Worm (Caenorhabditis elegans): ENCODE data around the gene col-154.
A peak's percentile ranks its signal among the peaks of the same experiment; 100 is the strongest.

The col-154 gene

DNA sequence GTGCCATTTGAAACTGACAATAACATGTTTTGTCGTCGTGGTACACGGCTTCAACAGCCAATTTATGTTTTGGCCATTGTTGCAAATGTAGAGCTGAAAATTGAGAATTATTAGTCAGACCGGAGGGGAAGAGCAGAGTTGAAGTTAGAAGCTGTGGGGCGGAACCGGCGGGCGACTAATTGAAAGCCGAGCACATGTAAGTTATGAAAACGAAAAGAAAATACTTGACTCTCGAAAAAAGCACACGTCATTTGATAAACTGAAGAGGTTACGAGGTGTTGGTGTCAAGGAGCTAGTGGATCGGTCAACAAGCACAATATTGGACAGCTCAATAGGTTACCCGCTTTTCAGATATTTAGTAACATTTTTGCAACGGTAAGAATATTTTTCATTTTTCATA lies 19.0 kb upstream of the col-154 start, which contains the start of gene dop-5:
Gene dop-5, minus strand, starts transcription at position 101 of the 400 bp plus-strand sequence.
- TF ChIP-seq pqm-1 (tag; optimal IDR thresholded peaks at IDR 0.05) (no peak), egl-27 (tag; optimal IDR thresholded peaks at IDR 0.05) (no peak)

DNA sequence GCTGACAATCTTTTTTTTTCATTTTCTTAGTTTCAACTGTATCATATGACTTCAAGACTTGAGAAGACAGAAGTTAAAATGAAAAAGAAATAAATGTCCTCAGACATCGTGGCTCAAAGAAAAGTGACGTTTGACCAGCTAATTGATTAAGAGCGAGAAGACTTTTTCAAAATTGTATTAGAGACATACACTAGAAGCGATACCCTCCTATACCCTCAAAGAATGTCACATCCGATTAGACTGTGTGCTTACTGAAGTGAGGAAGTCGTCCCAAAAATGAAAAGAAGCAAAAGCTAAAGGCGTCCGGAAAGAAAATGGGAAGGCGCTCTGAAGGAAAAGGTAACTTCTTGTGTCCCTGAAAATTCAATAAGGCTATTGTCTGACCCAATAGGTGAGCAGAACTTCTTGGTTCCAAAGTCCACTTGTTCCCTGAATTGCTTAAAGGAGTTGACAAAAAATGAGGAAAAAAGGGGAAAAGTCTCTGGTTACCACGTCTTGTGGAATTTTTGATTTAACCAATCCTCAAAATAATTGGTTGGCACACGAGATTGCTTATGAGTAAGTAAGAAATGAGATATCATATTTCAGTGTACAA lies 12.8 kb upstream of the col-154 start:
- TF ChIP-seq nhr-67 (tag; optimal IDR thresholded peaks at IDR 0.05) (no peak), daf-12 (tag; optimal IDR thresholded peaks at IDR 0.05) (no peak), nhr-237 (tag; optimal IDR thresholded peaks at IDR 0.05) (no peak), ceh-28 (tag; optimal IDR thresholded peaks at IDR 0.05) (no peak), ZK546.5 (tag; optimal IDR thresholded peaks at IDR 0.05) (no peak), fkh-10 (GFP tag; optimal IDR thresholded peaks at IDR 0.05) (no peak), nhr-23 (tag; optimal IDR thresholded peaks at IDR 0.05) (no peak), elt-3 (tag; optimal IDR thresholded peaks at IDR 0.05) (no peak), unc-62 (GFP tag; optimal IDR thresholded peaks at IDR 0.05) (no peak), egl-5 (tag; optimal IDR thresholded peaks at IDR 0.05) (no peak), ztf-11 (tag; optimal IDR thresholded peaks at IDR 0.05) (no peak), ama-1 (optimal IDR thresholded peaks at IDR 0.05) (no peak), fos-1 (tag; optimal IDR thresholded peaks at IDR 0.05) (no peak), nfya-1 (tag; optimal IDR thresholded peaks at IDR 0.05; ENCODE audit: insufficient read depth) (no peak), skn-1 (tag; optimal IDR thresholded peaks at IDR 0.05) (no peak), ceh-82 (tag; optimal IDR thresholded peaks at IDR 0.05) (no peak), lin-39 (tag; optimal IDR thresholded peaks at IDR 0.05) (no peak), sea-2 (GFP tag; optimal IDR thresholded peaks at IDR 0.05) (no peak)

DNA sequence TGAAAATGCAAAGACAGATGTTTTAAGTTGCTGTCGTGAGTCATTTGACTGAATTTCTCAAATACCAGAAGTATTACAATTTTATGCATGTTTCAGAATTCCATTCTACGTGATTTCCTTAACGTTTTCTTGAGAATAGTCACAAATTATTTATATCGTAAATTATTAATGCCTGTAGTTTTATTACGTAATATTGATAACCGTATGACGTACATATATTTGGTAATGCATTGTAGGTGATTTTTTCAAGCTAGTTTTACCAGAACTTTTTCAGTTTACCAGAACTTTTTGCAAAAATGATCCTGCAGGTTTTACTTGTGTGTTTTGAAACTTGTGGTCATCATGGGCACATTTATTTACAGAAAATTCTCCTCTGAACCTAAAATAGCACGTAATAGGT lies 11.2 kb upstream of the col-154 start:
- no peak for TF ChIP-seq ceh-28 (tag; optimal IDR thresholded peaks at IDR 0.05)
- no peak for TF ChIP-seq ceh-16 (tag; optimal IDR thresholded peaks at IDR 0.05)
- TF ChIP-seq nhr-28 (tag; optimal IDR thresholded peaks at IDR 0.05) = no peak
- TF ChIP-seq elt-3 (tag; optimal IDR thresholded peaks at IDR 0.05) = no peak
- no peak for TF ChIP-seq fkh-2 (tag; optimal IDR thresholded peaks at IDR 0.05)
- no peak for TF ChIP-seq mml-1 (tag; optimal IDR thresholded peaks at IDR 0.05)
- no peak for TF ChIP-seq daf-12 (tag; optimal IDR thresholded peaks at IDR 0.05)
- no peak for TF ChIP-seq pha-4 (tag; optimal IDR thresholded peaks at IDR 0.05)
- no peak for TF ChIP-seq nhr-43 (tag; optimal IDR thresholded peaks at IDR 0.05; ENCODE audit: poor library complexity, severe bottlenecking)
- no peak for TF ChIP-seq skn-1 (tag; optimal IDR thresholded peaks at IDR 0.05)
- TF ChIP-seq nhr-237 (tag; optimal IDR thresholded peaks at IDR 0.05) = no peak

DNA sequence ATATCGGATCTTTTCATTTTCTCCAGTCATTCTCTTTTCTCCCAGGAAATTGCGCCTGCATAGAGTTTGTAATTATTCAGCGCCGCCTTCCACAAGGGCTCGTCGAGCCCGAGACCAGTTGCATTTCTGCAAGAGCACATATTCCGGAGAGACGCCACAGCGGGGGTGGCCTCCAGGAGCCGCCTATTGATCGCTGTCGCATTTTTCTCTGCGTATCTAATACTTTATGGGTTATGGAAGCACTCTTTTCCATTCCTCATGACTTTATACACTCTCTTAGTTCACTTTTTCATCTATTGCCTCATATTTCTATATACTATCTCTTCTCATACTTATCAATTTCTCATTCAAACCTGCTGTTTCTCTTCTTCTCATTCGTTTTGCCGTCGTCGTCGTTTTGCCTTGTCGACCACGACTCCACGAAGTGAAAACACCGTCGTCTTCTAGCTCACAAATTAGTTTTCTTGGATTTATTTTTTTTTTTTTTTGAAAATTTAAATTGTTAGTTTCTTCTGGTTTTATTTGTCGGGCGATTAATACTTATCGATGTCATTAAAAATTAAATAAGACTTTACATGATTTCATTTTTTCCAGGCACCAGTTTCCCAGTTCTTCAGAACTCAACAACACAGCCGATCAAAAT lies 9.9 kb upstream of the col-154 start, which contains the start of gene cnb-1:
Gene cnb-1, plus strand, starts transcription at position 593 of the 643 bp plus-strand sequence.
- TF ChIP-seq nhr-23 (tag; optimal IDR thresholded peaks at IDR 0.05) (no peak), aly-2 (tag; optimal IDR thresholded peaks at IDR 0.05) (no peak), ztf-11 (tag; optimal IDR thresholded peaks at IDR 0.05) (no peak), elt-2 (tag; optimal IDR thresholded peaks at IDR 0.05) (peak; percentile 45), nhr-43 (tag; optimal IDR thresholded peaks at IDR 0.05; ENCODE audit: poor library complexity, severe bottlenecking) (no peak), fkh-10 (GFP tag; optimal IDR thresholded peaks at IDR 0.05) (peak; percentile 18), skn-1 (tag; optimal IDR thresholded peaks at IDR 0.05) (peak; percentile 51), daf-12 (tag; optimal IDR thresholded peaks at IDR 0.05) (no peak), nhr-11 (tag; optimal IDR thresholded peaks at IDR 0.05) (no peak), ceh-28 (tag; optimal IDR thresholded peaks at IDR 0.05) (peak; percentile 77), mml-1 (tag; optimal IDR thresholded peaks at IDR 0.05) (no peak), ama-1 (optimal IDR thresholded peaks at IDR 0.05) (no peak), ZK546.5 (tag; optimal IDR thresholded peaks at IDR 0.05) (no peak), nhr-25 (tag; optimal IDR thresholded peaks at IDR 0.05) (no peak), hmg-11 (tag; optimal IDR thresholded peaks at IDR 0.05) (peak; percentile 96), jun-1 (tag; optimal IDR thresholded peaks at IDR 0.05) (peak; percentile 23), nhr-67 (tag; optimal IDR thresholded peaks at IDR 0.05) (no peak), lin-39 (tag; optimal IDR thresholded peaks at IDR 0.05) (peak; percentile 79), pqm-1 (tag; optimal IDR thresholded peaks at IDR 0.05) (peak; percentile 28), eor-1 (tag; optimal IDR thresholded peaks at IDR 0.05) (no peak), fos-1 (tag; optimal IDR thresholded peaks at IDR 0.05) (no peak), R02D3.7 (tag; optimal IDR thresholded peaks at IDR 0.05) (no peak), ceh-82 (tag; optimal IDR thresholded peaks at IDR 0.05) (no peak), nfya-1 (tag; optimal IDR thresholded peaks at IDR 0.05; ENCODE audit: insufficient read depth) (peak; percentile 77), nhr-28 (tag; optimal IDR thresholded peaks at IDR 0.05) (no peak), tbx-2 (tag; optimal IDR thresholded peaks at IDR 0.05) (peak; percentile 52), elt-3 (tag; optimal IDR thresholded peaks at IDR 0.05) (no peak), egl-5 (tag; optimal IDR thresholded peaks at IDR 0.05) (peak; percentile 8), lin-15B (tag; optimal IDR thresholded peaks at IDR 0.05) (peak; percentile 11), nhr-12 (tag; optimal IDR thresholded peaks at IDR 0.05) (no peak), nhr-237 (tag; optimal IDR thresholded peaks at IDR 0.05) (no peak), unc-62 (GFP tag; optimal IDR thresholded peaks at IDR 0.05) (no peak), egl-27 (tag; optimal IDR thresholded peaks at IDR 0.05) (no peak), zag-1 (tag; optimal IDR thresholded peaks at IDR 0.05) (no peak), ceh-16 (tag; optimal IDR thresholded peaks at IDR 0.05) (no peak), pha-4 (tag; optimal IDR thresholded peaks at IDR 0.05) (peak; percentile 49)

All from whole organism, L3 larva.